Worm (Caenorhabditis elegans) whole organism, late embryonic: Measurements from ENCODE around the gene pqn-15.

Source experiments
- ceh-48 ChIP-seq: sonication (generic microtip); optimal IDR thresholded peaks from 2 replicates; lab custom pipeline; 2016; ENCODE audit warnings: missing genetic modification characterization, inconsistent platforms, missing compliant biosample characterization
- madf-2 ChIP-seq: sonication (generic microtip); optimal IDR thresholded peaks from 2 replicates; lab custom pipeline; 2017; ENCODE audit warnings: missing genetic modification characterization, missing compliant biosample characterization
- mec-3 ChIP-seq: sonication (generic microtip); optimal IDR thresholded peaks from 2 replicates; lab custom pipeline; 2016; ENCODE audit warnings: borderline replicate concordance, missing genetic modification characterization, missing compliant biosample characterization
- unc-86 ChIP-seq: sonication (generic microtip); optimal IDR thresholded peaks from 2 replicates; lab custom pipeline; 2016; ENCODE audit warnings: missing genetic modification characterization, missing compliant biosample characterization

DNA sequence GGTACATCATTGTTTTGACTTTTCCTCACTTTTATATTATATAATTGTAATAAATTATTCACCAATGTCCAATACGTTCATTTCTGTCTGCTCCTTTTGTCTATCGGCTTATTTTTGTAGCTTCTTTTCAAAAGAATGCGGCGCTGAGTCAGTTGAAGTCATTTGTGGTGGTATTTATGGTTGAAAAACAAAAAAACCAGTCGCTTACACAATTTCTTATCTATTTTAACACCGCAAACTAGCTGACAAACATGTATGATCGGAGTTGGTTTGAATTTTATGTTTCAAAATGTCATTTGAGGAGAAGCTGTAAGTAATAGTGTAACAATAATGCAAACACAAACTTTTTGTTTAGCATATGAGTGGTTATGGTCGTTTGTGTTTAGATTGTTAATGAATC is 22.8 kb downstream of the pqn-15 start, which contains the start of gene ets-10:
- TF ChIP-seq unc-86 (tag; lab: Kevin White, UChicago) (no peak), madf-2 (tag; lab: Kevin White, UChicago) (no peak), ceh-48 (tag; lab: Kevin White, UChicago) (no peak), mec-3 (no peak)
